Fruit fly (Drosophila melanogaster): Measurements from ENCODE around the gene Rcd-1r.
A peak's percentile ranks its signal among the peaks of the same experiment; 100 is the strongest.

Gene Rcd-1r

dm6 chr2L:9013968-9014367 is at the start of gene Rcd-1r:
Gene Rcd-1r, minus strand, starts transcription at chr2L:9014068.
- no peak for TF ChIP-seq CG17801 (GFP tag; optimal IDR thresholded peaks at IDR 0.05; ENCODE audit: partially characterized antibody)

dm6 chr2L:9031736-9032135 is 17.9 kb upstream of the Rcd-1r start, which contains the start of gene CG9582:
Gene CG9582, minus strand, starts transcription at chr2L:9031836.
- TF ChIP-seq CG17801 (GFP tag; optimal IDR thresholded peaks at IDR 0.05; ENCODE audit: partially characterized antibody): no peak

dm6 chr2L:9026157-9026556 is 12.3 kb upstream of the Rcd-1r start:
- TF ChIP-seq CG17801 (GFP tag; optimal IDR thresholded peaks at IDR 0.05; ENCODE audit: partially characterized antibody): no peak

dm6 chr2L:9019438-9019837 is 5.6 kb upstream of the Rcd-1r start:
- no peak for TF ChIP-seq CG17801 (GFP tag; optimal IDR thresholded peaks at IDR 0.05; ENCODE audit: partially characterized antibody)

- no peak for TF ChIP-seq CG17801 (GFP tag; optimal IDR thresholded peaks at IDR 0.05; ENCODE audit: partially characterized antibody)
Observed at dm6 chr2L:9011543-9012238, 2.2 kb downstream of the Rcd-1r start, which contains the start of gene CG13102. Gene CG13102, plus strand, starts transcription at chr2L:9012188.

dm6 chr2L:9010267-9010666 is 3.6 kb downstream of the Rcd-1r start, which contains the start of gene CG9568:
Gene CG9568, plus strand, starts transcription at chr2L:9010583.
- no peak for TF ChIP-seq CG17801 (GFP tag; optimal IDR thresholded peaks at IDR 0.05; ENCODE audit: partially characterized antibody)

- no peak for TF ChIP-seq CG17801 (GFP tag; optimal IDR thresholded peaks at IDR 0.05; ENCODE audit: partially characterized antibody)
Observed at dm6 chr2L:8998237-8998636, 15.6 kb downstream of the Rcd-1r start, which contains the start of gene Try29F. Gene Try29F, plus strand, starts transcription at chr2L:8998537.

- TF ChIP-seq CG17801 (GFP tag; optimal IDR thresholded peaks at IDR 0.05; ENCODE audit: partially characterized antibody): no peak
Observed at dm6 chr2L:8997285-8997684, 16.6 kb downstream of the Rcd-1r start, which contains the start of the genes alien and CG18661. Gene alien, minus strand, starts transcription at chr2L:8997379. Gene CG18661, plus strand, starts transcription at chr2L:8997605.

- no peak for TF ChIP-seq CG17801 (GFP tag; optimal IDR thresholded peaks at IDR 0.05; ENCODE audit: partially characterized antibody)
Observed at dm6 chr2L:8993650-8994441, 20.0 kb downstream of the Rcd-1r start, which contains the start of gene CG17906. Gene CG17906, plus strand, starts transcription at chr2L:8994391.

- no peak for TF ChIP-seq CG17801 (GFP tag; optimal IDR thresholded peaks at IDR 0.05; ENCODE audit: partially characterized antibody)
Observed at dm6 chr2L:8991583-8991982, 22.3 kb downstream of the Rcd-1r start, which contains the start of gene CG9555. Gene CG9555, plus strand, starts transcription at chr2L:8991735.

- peak; percentile 30 for TF ChIP-seq CG17801 (GFP tag; optimal IDR thresholded peaks at IDR 0.05; ENCODE audit: partially characterized antibody)
Observed at dm6 chr2L:8989037-8989591, 24.8 kb downstream of the Rcd-1r start, which contains the start of gene rost. Gene rost, minus strand, starts transcription at chr2L:8989539.

- TF ChIP-seq CG17801 (GFP tag; optimal IDR thresholded peaks at IDR 0.05; ENCODE audit: partially characterized antibody): no peak
Observed at dm6 chr2L:8987251-8987937, 26.5 kb downstream of the Rcd-1r start.

dm6 chr2L:8984614-8985318 is 29.1 kb downstream of the Rcd-1r start, which contains the start of gene CG13101:
Gene CG13101, minus strand, starts transcription at chr2L:8984872.
- TF ChIP-seq CG17801 (GFP tag; optimal IDR thresholded peaks at IDR 0.05; ENCODE audit: partially characterized antibody): peak; percentile 93
